Fruit fly (Drosophila melanogaster): ENCODE measurements around the gene CG31274.

CG31274 gene

DNA sequence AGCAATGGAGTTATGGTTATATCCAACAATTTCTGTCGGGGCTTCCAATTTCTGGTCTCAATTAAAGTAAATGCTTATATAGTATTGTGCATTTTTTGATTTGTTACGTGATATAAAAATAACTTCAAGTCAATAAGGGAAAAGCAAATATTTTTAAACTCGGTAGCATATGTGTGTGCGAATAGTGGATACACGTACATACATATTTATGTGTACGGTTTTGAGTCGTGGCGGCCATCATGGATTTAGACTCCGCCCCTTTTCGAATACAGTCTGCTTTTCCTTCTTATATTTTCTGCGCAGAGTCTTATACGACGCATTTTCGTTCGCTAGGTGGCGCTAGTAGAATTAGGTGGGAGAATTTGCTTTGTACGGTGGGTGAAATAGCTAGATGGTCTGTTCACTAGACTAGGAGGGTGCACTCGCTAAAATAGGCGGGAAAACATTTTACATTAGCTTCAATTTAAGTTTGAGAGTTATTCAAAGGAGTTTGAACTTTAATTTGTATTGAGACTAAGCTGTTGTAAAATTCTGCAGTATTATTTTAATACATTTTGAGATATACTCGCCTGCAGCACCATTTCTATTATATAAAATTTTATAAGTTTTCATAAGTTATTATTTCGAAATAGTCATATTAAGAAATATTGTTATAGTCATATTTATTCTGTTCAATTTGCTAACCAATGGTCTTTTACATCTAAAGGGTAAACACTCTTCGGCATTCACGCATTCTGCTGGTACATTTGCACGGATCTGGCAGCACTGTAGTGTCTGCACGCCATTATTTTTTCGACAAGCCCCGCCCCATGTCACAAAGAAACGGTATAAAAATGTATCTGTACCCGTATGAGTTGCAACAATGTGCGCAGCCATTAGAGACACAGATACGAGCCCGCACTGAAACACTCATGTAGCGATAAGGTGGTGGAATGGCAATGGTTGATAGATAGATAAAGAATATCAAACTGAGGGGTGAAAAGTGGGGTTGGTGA is 23.2 kb upstream of the CG31274 start (continued):
- TF ChIP-seq CG13624 (GFP tag; optimal IDR thresholded peaks at IDR 0.05) (peak; percentile 26), exex (tag; optimal IDR thresholded peaks at IDR 0.05) (no peak), CG12104 (GFP tag; optimal IDR thresholded peaks at IDR 0.05) (peak; percentile 63), CG15696 (tag; optimal IDR thresholded peaks at IDR 0.05) (peak; percentile 67), Hr39 (optimal IDR thresholded peaks at IDR 0.05) (no peak), CG31441 (GFP tag; IDR thresholded peaks at IDR 0.05) (peak; percentile 84), kay (GFP tag; optimal IDR thresholded peaks at IDR 0.05) (peak; percentile 29), CG10654 (GFP tag; optimal IDR thresholded peaks at IDR 0.05) (peak; percentile 45), CG11723 (GFP tag; optimal IDR thresholded peaks at IDR 0.05) (no peak), CG17912 (GFP tag; optimal IDR thresholded peaks at IDR 0.05) (peak; percentile 1), Oli (tag; optimal IDR thresholded peaks at IDR 0.05) (peak; percentile 71), CG34376 (GFP tag; optimal IDR thresholded peaks at IDR 0.05) (peak; percentile 16), tll (GFP tag; optimal IDR thresholded peaks at IDR 0.05) (no peak), CG14860 (GFP tag; IDR thresholded peaks at IDR 0.05; ENCODE audit: partially characterized antibody) (no peak), Ets65A (GFP tag) (peak; percentile 92), CG7357 (GFP tag; IDR thresholded peaks at IDR 0.05) (0 out of 3 replicates have a peak, but pooled peaks have one; percentile 43), CG16813 (GFP tag; IDR thresholded peaks at IDR 0.05; ENCODE audit: partially characterized antibody) (0 out of 3 replicates have a peak, but pooled peaks have one; percentile 22), croc (GFP tag; conservative IDR thresholded peaks at IDR 0.05) (peak; percentile 36; the same call in 1 of the 3 replicates), CG15073 (GFP tag; optimal IDR thresholded peaks at IDR 0.05) (no peak), mam (GFP tag; optimal IDR thresholded peaks at IDR 0.05) (peak; percentile 34), grau (tag; optimal IDR thresholded peaks at IDR 0.05) (peak; percentile 69), tin (GFP tag; optimal IDR thresholded peaks at IDR 0.05) (no peak), CG17829 (tag; optimal IDR thresholded peaks at IDR 0.05) (peak; percentile 68), Gug (GFP tag; IDR thresholded peaks at IDR 0.05) (peak; percentile 62; the same call in 3 of the 4 replicates), CG10543 (GFP tag; optimal IDR thresholded peaks at IDR 0.05) (peak; percentile 53), BEAF-32 (GFP tag; optimal IDR thresholded peaks at IDR 0.05) (no peak), zfh2 (GFP tag; optimal IDR thresholded peaks at IDR 0.05) (no peak), CG11560 (tag; IDR thresholded peaks at IDR 0.05) (peak; percentile 67; the same call in 2 of the 3 replicates), gro (GFP tag; optimal IDR thresholded peaks at IDR 0.05) (no peak), CG4404 (GFP tag; IDR thresholded peaks at IDR 0.05) (no peak), cas (GFP tag; IDR thresholded peaks at IDR 0.05) (no peak), bigmax (GFP tag; optimal IDR thresholded peaks at IDR 0.05) (no peak), CG18764 (GFP tag; optimal IDR thresholded peaks at IDR 0.05) (peak; percentile 48), caup (GFP tag; optimal IDR thresholded peaks at IDR 0.05; ENCODE audit: severe bottlenecking) (peak; percentile 60), sens-2 (GFP tag; IDR thresholded peaks at IDR 0.05) (0 out of 2 replicates have a peak, but pooled peaks have one; percentile 17), CG4424 (GFP tag; optimal IDR thresholded peaks at IDR 0.05) (peak; percentile 63), Fer1 (GFP tag; optimal IDR thresholded peaks at IDR 0.05) (no peak), Hmr (GFP tag; optimal IDR thresholded peaks at IDR 0.05) (no peak), salm (tag; optimal IDR thresholded peaks at IDR 0.05) (peak; percentile 38), Eip74EF (GFP tag; optimal IDR thresholded peaks at IDR 0.05) (no peak), insv (GFP tag; optimal IDR thresholded peaks at IDR 0.05) (peak in 1 of 2 experiments; percentile 87), CG9876 (GFP tag; optimal IDR thresholded peaks at IDR 0.05) (no peak), CG30431 (GFP tag; optimal IDR thresholded peaks at IDR 0.05) (no peak), CG16779 (GFP tag; IDR thresholded peaks at IDR 0.05) (no peak), unc-4 (GFP tag; IDR thresholded peaks at IDR 0.05; ENCODE audit: partially characterized antibody) (no peak), CG8388 (GFP tag; optimal IDR thresholded peaks at IDR 0.05) (peak; percentile 68), Nf-YA (GFP tag; IDR thresholded peaks at IDR 0.05) (no peak)
